Fruit fly (Drosophila melanogaster) whole organism, prepupa: ENCODE data around the gene CG33285.
A peak's percentile ranks its signal among the peaks of the same experiment; 100 is the strongest.

Source experiments
- CG10631 ChIP-seq: fragments of 200-800 bp; sonication (Bioruptor generic); optimal IDR thresholded peaks from 2 replicates; lab custom pipeline; 2016; ENCODE audit warnings: missing biosample characterization, missing genetic modification characterization
- CG10669 ChIP-seq: fragments of 200-800 bp; sonication (Bioruptor generic); optimal IDR thresholded peaks from 3 replicates; lab custom pipeline; 2018; ENCODE audit warnings: missing biosample characterization, mild to moderate bottlenecking, missing genetic modification characterization, moderate library complexity
- CG11762 ChIP-seq: fragments of 200-800 bp; sonication (Bioruptor generic); optimal IDR thresholded peaks from 3 replicates; lab custom pipeline; 2016; ENCODE audit warnings: missing biosample characterization, missing genetic modification characterization; ENCODE audit not compliant: insufficient read depth
- CG15336 ChIP-seq: fragments of 200-800 bp; sonication (Bioruptor generic); IDR thresholded peaks from 2 replicates; pipeline ENCODE4 v1.3.6; 2022; ENCODE audit warnings: missing biosample characterization, missing genetic modification characterization
- CG16779 ChIP-seq: fragments of 200-800 bp; sonication (Bioruptor generic); optimal IDR thresholded peaks from 3 replicates; lab custom pipeline; 2017; ENCODE audit warnings: missing biosample characterization, mild to moderate bottlenecking, missing genetic modification characterization
- CG3032 ChIP-seq: fragments of 200-800 bp; optimal IDR thresholded peaks from 2 replicates; lab custom pipeline; 2019; ENCODE audit warnings: missing biosample characterization, mild to moderate bottlenecking, missing genetic modification characterization, moderate library complexity
- CG31627 ChIP-seq: fragments of 200-800 bp; sonication (Bioruptor generic); optimal IDR thresholded peaks from 3 replicates; lab custom pipeline; 2016; ENCODE audit warnings: missing biosample characterization, missing genetic modification characterization
- CG32006 ChIP-seq: fragments of 200-800 bp; sonication (Bioruptor generic); optimal IDR thresholded peaks from 3 replicates; lab custom pipeline; 2017; ENCODE audit warnings: missing biosample characterization, mild to moderate bottlenecking, missing genetic modification characterization
- CG34406 ChIP-seq: fragments of 200-800 bp; sonication (Bioruptor generic); optimal IDR thresholded peaks from 3 replicates; lab custom pipeline; 2016; ENCODE audit warnings: missing biosample characterization, missing genetic modification characterization
- CG3919 ChIP-seq: fragments of 200-800 bp; sonication (Bioruptor generic); optimal IDR thresholded peaks from 3 replicates; lab custom pipeline; 2016; ENCODE audit warnings: missing biosample characterization, missing genetic modification characterization
- CG4318 ChIP-seq: fragments of 200-800 bp; sonication (Bioruptor generic); optimal IDR thresholded peaks from 3 replicates; lab custom pipeline; 2017; ENCODE audit warnings: missing biosample characterization, mild to moderate bottlenecking, missing genetic modification characterization
- CG6163 ChIP-seq: fragments of 200-800 bp; sonication (Bioruptor generic); IDR thresholded peaks from 3 replicates; pipeline ENCODE4 v1.3.6; 2022; ENCODE audit warnings: missing biosample characterization, missing genetic modification characterization
- CG6276 ChIP-seq: fragments of 200-800 bp; sonication (Bioruptor generic); optimal IDR thresholded peaks from 2 replicates; lab custom pipeline; 2017; ENCODE audit warnings: missing biosample characterization, mild to moderate bottlenecking, missing genetic modification characterization
- CG6792 ChIP-seq: fragments of 200-800 bp; sonication (Bioruptor generic); optimal IDR thresholded peaks from 3 replicates; lab custom pipeline; 2016; ENCODE audit warnings: missing biosample characterization, missing genetic modification characterization
- CG6808 ChIP-seq: fragments of 200-800 bp; sonication (Bioruptor generic); optimal IDR thresholded peaks from 3 replicates; lab custom pipeline; 2017; ENCODE audit warnings: missing biosample characterization, missing genetic modification characterization, mild to moderate bottlenecking, moderate library complexity, missing genetic modification reagents
- CG6854 ChIP-seq: fragments of 200-800 bp; sonication (Bioruptor generic); optimal IDR thresholded peaks from 2 replicates; lab custom pipeline; 2017; ENCODE audit warnings: missing biosample characterization, mild to moderate bottlenecking, missing genetic modification characterization
- CG7368 ChIP-seq: fragments of 200-800 bp; sonication (Bioruptor generic); optimal IDR thresholded peaks from 3 replicates; lab custom pipeline; 2016; ENCODE audit warnings: missing biosample characterization, missing genetic modification characterization
- CG8119 ChIP-seq: fragments of 200-800 bp; sonication (Bioruptor generic); IDR thresholded peaks from 3 replicates; pipeline ENCODE4 v1.3.6; 2022; ENCODE audit warnings: missing biosample characterization, missing genetic modification characterization
- CG8632 ChIP-seq: fragments of 200-800 bp; sonication (Bioruptor generic); optimal IDR thresholded peaks from 3 replicates; lab custom pipeline; 2016; ENCODE audit warnings: missing biosample characterization, missing genetic modification characterization
- Eip78C ChIP-seq: fragments of 200-800 bp; sonication (Bioruptor generic); peaks from one replicate; lab custom pipeline; 2016; ENCODE audit warnings: missing biosample characterization, missing genetic modification characterization
- Eip93F ChIP-seq: fragments of 200-800 bp; sonication (Bioruptor generic); optimal IDR thresholded peaks from 2 replicates; lab custom pipeline; 2016; ENCODE audit warnings: missing biosample characterization, mild to moderate bottlenecking, missing genetic modification characterization
- Ets21C ChIP-seq: fragments of 200-800 bp; sonication (Bioruptor generic); optimal IDR thresholded peaks from 3 replicates; lab custom pipeline; 2016; ENCODE audit warnings: missing biosample characterization, missing genetic modification characterization
- Ets96B ChIP-seq: fragments of 200-800 bp; optimal IDR thresholded peaks from 2 replicates; lab custom pipeline; 2019; ENCODE audit warnings: missing biosample characterization, mild to moderate bottlenecking, missing genetic modification characterization, moderate library complexity
- Gug ChIP-seq: fragments of 200-800 bp; sonication (Bioruptor generic); IDR thresholded peaks from 2 replicates; pipeline ENCODE4 v1.3.6; 2022; ENCODE audit warnings: missing biosample characterization, missing genetic modification characterization
- Hr38 ChIP-seq: sonication (Bioruptor generic); optimal IDR thresholded peaks from 2 replicates; lab custom pipeline; 2016; ENCODE audit warnings: missing biosample characterization, missing genetic modification characterization
- Hr39 ChIP-seq: fragments of 200-800 bp; sonication (Bioruptor generic); optimal IDR thresholded peaks from 2 replicates; lab custom pipeline; 2016; ENCODE audit warnings: missing biosample characterization, missing genetic modification characterization
- Hr4 ChIP-seq: fragments of 200-800 bp; sonication (Bioruptor generic); optimal IDR thresholded peaks from 3 replicates; lab custom pipeline; 2016; ENCODE audit warnings: missing biosample characterization, missing genetic modification characterization
- Lpt ChIP-seq: fragments of 200-800 bp; sonication (Bioruptor generic); optimal IDR thresholded peaks from 3 replicates; lab custom pipeline; 2016; ENCODE audit warnings: missing biosample characterization, missing genetic modification characterization
- Met ChIP-seq: fragments of 200-800 bp; sonication (Bioruptor generic); optimal IDR thresholded peaks from 3 replicates; lab custom pipeline; 2016; ENCODE audit warnings: missing biosample characterization, missing genetic modification characterization
- Sox102F ChIP-seq: fragments of 200-800 bp; sonication (Bioruptor generic); optimal IDR thresholded peaks from 2 replicates; lab custom pipeline; 2016; ENCODE audit warnings: missing biosample characterization, mild to moderate bottlenecking, missing genetic modification characterization
- Sox14 ChIP-seq: fragments of 200-800 bp; sonication (Bioruptor generic); optimal IDR thresholded peaks from 3 replicates; lab custom pipeline; 2016; ENCODE audit warnings: missing biosample characterization, missing genetic modification characterization
- Sox15 ChIP-seq: fragments of 200-800 bp; sonication (Bioruptor generic); optimal IDR thresholded peaks from 3 replicates; lab custom pipeline; 2016; ENCODE audit warnings: missing biosample characterization, missing genetic modification characterization
- achi ChIP-seq: fragments of 200-800 bp; sonication (Bioruptor generic); optimal IDR thresholded peaks from 3 replicates; lab custom pipeline; 2016; ENCODE audit warnings: missing biosample characterization, missing genetic modification characterization
- acj6 ChIP-seq: fragments of 200-800 bp; sonication (Bioruptor generic); optimal IDR thresholded peaks from 3 replicates; lab custom pipeline; 2016; ENCODE audit warnings: missing biosample characterization, missing genetic modification characterization
- cyc ChIP-seq: fragments of 200-800 bp; sonication (Bioruptor generic); optimal IDR thresholded peaks from 3 replicates; lab custom pipeline; 2016; ENCODE audit warnings: missing biosample characterization, missing genetic modification characterization
- dsx ChIP-seq: fragments of 200-800 bp; optimal IDR thresholded peaks from 3 replicates; lab custom pipeline; 2019; ENCODE audit warnings: missing biosample characterization, mild to moderate bottlenecking, missing genetic modification characterization, moderate library complexity; ENCODE audit not compliant: poor library complexity, severe bottlenecking
- eg ChIP-seq: fragments of 200-800 bp; sonication (Bioruptor generic); IDR thresholded peaks from 3 replicates; pipeline ENCODE4 v1.3.6; 2022; ENCODE audit warnings: missing biosample characterization, missing genetic modification characterization
- esn ChIP-seq: fragments of 200-800 bp; sonication (Bioruptor generic); optimal IDR thresholded peaks from 2 replicates; lab custom pipeline; 2016; ENCODE audit warnings: missing biosample characterization, mild to moderate bottlenecking, missing genetic modification characterization, moderate library complexity
- fd85E ChIP-seq: fragments of 200-800 bp; sonication (Bioruptor generic); optimal IDR thresholded peaks from 3 replicates; lab custom pipeline; 2016; ENCODE audit warnings: missing biosample characterization, missing genetic modification characterization
- fkh ChIP-seq: fragments of 200-800 bp; sonication (Bioruptor generic); optimal IDR thresholded peaks from 3 replicates; lab custom pipeline; 2017; ENCODE audit warnings: missing biosample characterization, mild to moderate bottlenecking, missing genetic modification characterization, moderate library complexity
- lz ChIP-seq: fragments of 200-800 bp; sonication (Bioruptor generic); optimal IDR thresholded peaks from 3 replicates; lab custom pipeline; 2016; ENCODE audit warnings: missing biosample characterization, missing genetic modification characterization
- net ChIP-seq: fragments of 200-800 bp; sonication (Bioruptor generic); optimal IDR thresholded peaks from 3 replicates; lab custom pipeline; 2016; ENCODE audit warnings: missing biosample characterization, missing genetic modification characterization
- pdm3 ChIP-seq: fragments of 200-800 bp; sonication (Bioruptor generic); optimal IDR thresholded peaks from 3 replicates; lab custom pipeline; 2016; ENCODE audit warnings: missing biosample characterization, missing genetic modification characterization
- salr ChIP-seq, 2 experiments: fragments of 200-800 bp; sonication (Bioruptor generic); optimal IDR thresholded peaks; 3 replicates each; lab custom pipeline; 2016 to 2018; ENCODE audit warnings: missing biosample characterization in 2 of 2, missing genetic modification characterization in 2 of 2, mild to moderate bottlenecking in 1 of 2
- spab ChIP-seq: fragments of 200-800 bp; sonication (Bioruptor generic); optimal IDR thresholded peaks from 2 replicates; lab custom pipeline; 2017; ENCODE audit warnings: missing biosample characterization, mild to moderate bottlenecking, missing genetic modification characterization, missing genetic modification reagents
- ss ChIP-seq, 2 experiments: fragments of 200-800 bp; sonication (Bioruptor generic); optimal IDR thresholded peaks; 2 replicates in 1 of 2; 3 replicates in 1 of 2; lab custom pipeline; 2017 to 2018; ENCODE audit warnings: mild to moderate bottlenecking in 2 of 2, missing biosample characterization in 2 of 2, missing genetic modification characterization in 2 of 2, moderate library complexity in 1 of 2
- svp ChIP-seq: fragments of 200-800 bp; sonication (Bioruptor generic); peaks from one replicate; lab custom pipeline; 2016; ENCODE audit warnings: missing biosample characterization, missing genetic modification characterization
- topi ChIP-seq: fragments of 200-800 bp; sonication (Bioruptor generic); optimal IDR thresholded peaks from 3 replicates; lab custom pipeline; 2016; ENCODE audit warnings: missing biosample characterization, missing genetic modification characterization
- vri ChIP-seq: fragments of 200-800 bp; sonication (Bioruptor generic); optimal IDR thresholded peaks from 3 replicates; lab custom pipeline; 2016; ENCODE audit warnings: missing biosample characterization, mild to moderate bottlenecking, missing genetic modification characterization

The CG33285 gene

dm6 chr3L:21041952-21042933, 46.5 kb downstream of the CG33285 start:
- TF ChIP-seq fd85E (GFP tag; lab: Kevin White, UChicago): no peak
- TF ChIP-seq net (GFP tag; lab: Kevin White, UChicago): peak; percentile 24
- TF ChIP-seq achi: peak; percentile 46
- peak; percentile 63 for TF ChIP-seq CG3032
- no peak for TF ChIP-seq CG6854 (GFP tag; lab: Kevin White, UChicago)
- TF ChIP-seq CG8119 (GFP tag; lab: Robert Waterston, UW): peak; percentile 74
- TF ChIP-seq pdm3 (GFP tag; lab: Kevin White, UChicago): peak; percentile 51
- TF ChIP-seq Hr38 (GFP tag; lab: Kevin White, UChicago): no peak
- peak; percentile 9 for TF ChIP-seq Ets21C (GFP tag; lab: Kevin White, UChicago)
- TF ChIP-seq Ets96B: peak; percentile 68
- TF ChIP-seq topi (GFP tag; lab: Kevin White, UChicago): peak; percentile 50
- TF ChIP-seq Gug (GFP tag; lab: Robert Waterston, UW): no peak; the same call in 1 of the 2 replicates
- peak in 1 of 2 experiments; percentile 35 for TF ChIP-seq salr (GFP tag; optimal IDR thresholded peaks at IDR 0.05; lab: Kevin White, UChicago)
- TF ChIP-seq CG11762 (GFP tag; lab: Kevin White, UChicago): peak; percentile 48
- TF ChIP-seq CG34406 (GFP tag; lab: Kevin White, UChicago): peak; percentile 46
- TF ChIP-seq fkh: no peak
- TF ChIP-seq CG10631 (GFP tag; lab: Kevin White, UChicago): peak; percentile 60
- peak; percentile 55 for TF ChIP-seq CG8632
- TF ChIP-seq Eip78C: peak; percentile 90
- TF ChIP-seq CG3919 (GFP tag; lab: Kevin White, UChicago): peak; percentile 48
- TF ChIP-seq CG16779: peak; percentile 33
- TF ChIP-seq spab (GFP tag; lab: Kevin White, UChicago): peak; percentile 63
- TF ChIP-seq cyc (GFP tag; lab: Kevin White, UChicago): peak; percentile 27
- TF ChIP-seq CG6276 (GFP tag; lab: Kevin White, UChicago): peak; percentile 73
- peak; percentile 74 for TF ChIP-seq eg
- TF ChIP-seq CG31627 (GFP tag; lab: Kevin White, UChicago): peak; percentile 34
- TF ChIP-seq Hr4 (GFP tag; lab: Kevin White, UChicago): peak; percentile 78
- TF ChIP-seq CG4318 (GFP tag; lab: Kevin White, UChicago): peak; percentile 74
- TF ChIP-seq vri (GFP tag; lab: Kevin White, UChicago): no peak
- TF ChIP-seq Sox14 (GFP tag; lab: Kevin White, UChicago): peak; percentile 21
- no peak for TF ChIP-seq Sox102F
- peak; percentile 46 for TF ChIP-seq Hr39 (GFP tag; lab: Kevin White, UChicago)
- peak; percentile 40 for TF ChIP-seq acj6
- TF ChIP-seq lz (GFP tag; lab: Kevin White, UChicago): peak; percentile 50
- TF ChIP-seq svp (GFP tag; lab: Kevin White, UChicago): peak; percentile 72
- TF ChIP-seq CG32006 (GFP tag; lab: Kevin White, UChicago): peak; percentile 86
- TF ChIP-seq CG10669 (GFP tag; lab: Kevin White, UChicago): peak; percentile 55
- no peak for TF ChIP-seq Eip93F (GFP tag; lab: Kevin White, UChicago)
- TF ChIP-seq ss (GFP tag; optimal IDR thresholded peaks at IDR 0.05; lab: Kevin White, UChicago): peak; percentile 23 to 26
- peak; percentile 54 for TF ChIP-seq CG6808 (GFP tag; lab: Kevin White, UChicago)
- peak; percentile 14 for TF ChIP-seq Met
- peak; percentile 16 for TF ChIP-seq CG7368
- peak; percentile 28 for TF ChIP-seq Lpt (GFP tag; lab: Kevin White, UChicago)
- peak; percentile 43 for TF ChIP-seq Sox15 (GFP tag; lab: Kevin White, UChicago)
- peak; percentile 81 for TF ChIP-seq CG15336 (GFP tag; lab: Robert Waterston, UW)
- peak; percentile 49 for TF ChIP-seq CG6792 (GFP tag; lab: Kevin White, UChicago)
- peak; percentile 60 for TF ChIP-seq CG6163
- peak; percentile 22 for TF ChIP-seq esn (GFP tag; lab: Kevin White, UChicago)
- peak; percentile 60 for TF ChIP-seq dsx (GFP tag; lab: Kevin White, UChicago)
